Worm (Caenorhabditis elegans) whole organism, L3 larva: ENCODE results near the gene nadk-1.

Experiments
- ceh-9 ChIP-seq: sonication (generic microtip); optimal IDR thresholded peaks from 2 replicates; lab custom pipeline; 2018; ENCODE audit warnings: missing biosample characterization, missing genetic modification characterization
- elt-2 ChIP-seq: sonication (generic microtip); optimal IDR thresholded peaks from 2 replicates; lab custom pipeline; 2016; ENCODE audit warnings: missing genetic modification reagents, mild to moderate bottlenecking, missing genetic modification characterization, missing compliant biosample characterization
- nhr-28 ChIP-seq: fragments of 150-350 bp; optimal IDR thresholded peaks from 2 replicates; lab custom pipeline; 2014; ENCODE audit warnings: missing biosample characterization, missing genetic modification characterization
- nhr-77 ChIP-seq: fragments of 150-350 bp; optimal IDR thresholded peaks from 2 replicates; lab custom pipeline; 2014; ENCODE audit warnings: missing biosample characterization, missing genetic modification characterization
- unc-62 ChIP-seq: fragments of 150-350 bp; sonication (generic microtip); optimal IDR thresholded peaks from 4 replicates; lab custom pipeline; 2014; ENCODE audit warnings: missing biosample characterization, missing genetic modification reagents, missing genetic modification characterization

DNA sequence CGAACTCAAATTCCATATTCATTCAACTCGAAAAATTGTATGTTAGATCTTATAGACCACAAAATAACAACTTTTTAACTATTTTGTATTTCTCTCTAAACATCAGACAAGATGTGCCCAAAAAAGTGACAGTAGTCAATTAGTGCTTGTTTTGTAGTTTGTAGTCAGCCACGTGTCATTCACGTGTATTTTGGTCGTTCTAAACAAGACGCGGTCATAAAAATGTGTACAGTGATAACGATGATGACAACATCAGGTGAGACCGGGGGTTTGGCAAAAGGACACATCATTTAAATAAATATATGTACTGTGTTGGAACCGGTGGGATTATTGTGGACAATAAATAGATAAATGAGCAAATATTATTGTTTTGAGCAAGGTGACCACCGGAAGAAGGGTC lies 2.7 kb upstream of the nadk-1 start:
- TF ChIP-seq nhr-77 (tag; lab: Kevin White, UChicago) (no peak), ceh-9 (tag; lab: Kevin White, UChicago) (no peak), elt-2 (tag; lab: Kevin White, UChicago) (peak; percentile 84), nhr-28 (no peak), unc-62 (GFP tag; lab: Kevin White, UChicago) (no peak)
